Fruit fly (Drosophila melanogaster) whole organism, embryonic: ENCODE results near the gene CG15473.

Source experiments
- ATbp ChIP-seq: fragments of 200-800 bp; sonication (Bioruptor generic); optimal IDR thresholded peaks from 2 replicates; lab custom pipeline; 2017; ENCODE audit warnings: missing biosample characterization, mild to moderate bottlenecking, missing genetic modification characterization, missing genetic modification reagents
- Atf6 ChIP-seq: fragments of 200-800 bp; sonication (Bioruptor generic); IDR thresholded peaks from 2 replicates; pipeline ENCODE4 v1.3.6; 2022; ENCODE audit warnings: missing biosample characterization, missing genetic modification characterization
- BtbVII ChIP-seq: fragments of 200-800 bp; sonication (Bioruptor generic); optimal IDR thresholded peaks from 3 replicates; lab custom pipeline; 2017; ENCODE audit warnings: missing biosample characterization, mild to moderate bottlenecking, missing genetic modification characterization
- CG11504 ChIP-seq: fragments of 200-800 bp; sonication (Bioruptor generic); optimal IDR thresholded peaks from 3 replicates; lab custom pipeline; 2019; ENCODE audit warnings: missing biosample characterization, mild to moderate bottlenecking, missing genetic modification characterization, moderate library complexity
- CG11696 ChIP-seq: fragments of 200-800 bp; sonication (Bioruptor generic); IDR thresholded peaks from 2 replicates; pipeline ENCODE4 v1.3.6; 2022; ENCODE audit warnings: missing biosample characterization, missing genetic modification characterization
- CG14441 ChIP-seq: fragments of 200-800 bp; sonication (Bioruptor generic); IDR thresholded peaks from 2 replicates; pipeline ENCODE4 v1.3.6; 2022; ENCODE audit warnings: missing biosample characterization, missing genetic modification characterization
- CG16815 ChIP-seq: fragments of 200-800 bp; sonication (Bioruptor generic); optimal IDR thresholded peaks from 3 replicates; lab custom pipeline; 2017; ENCODE audit warnings: missing biosample characterization, mild to moderate bottlenecking, missing genetic modification characterization
- CG17361 ChIP-seq: fragments of 200-800 bp; sonication (Bioruptor generic); IDR thresholded peaks from 3 replicates; pipeline ENCODE4 v1.3.6; 2022; ENCODE audit warnings: missing biosample characterization, missing genetic modification characterization
- CG32772 ChIP-seq: fragments of 200-800 bp; sonication (Bioruptor generic); IDR thresholded peaks from 2 replicates; pipeline ENCODE4 v1.3.6; 2022; ENCODE audit warnings: missing biosample characterization, missing genetic modification characterization
- CG34376 ChIP-seq: fragments of 200-800 bp; sonication (Bioruptor generic); optimal IDR thresholded peaks from 2 replicates; lab custom pipeline; 2018; ENCODE audit warnings: missing biosample characterization, mild to moderate bottlenecking, missing genetic modification characterization
- CG7372 ChIP-seq: fragments of 200-800 bp; sonication (Bioruptor generic); IDR thresholded peaks from 2 replicates; pipeline ENCODE4 v1.3.6; 2022; ENCODE audit warnings: missing biosample characterization, missing genetic modification characterization
- CG7839 ChIP-seq: fragments of 200-800 bp; sonication (Bioruptor generic); optimal IDR thresholded peaks from 3 replicates; lab custom pipeline; 2018; ENCODE audit warnings: missing biosample characterization, mild to moderate bottlenecking, missing genetic modification characterization, moderate library complexity
- CG8281 ChIP-seq: fragments of 200-800 bp; sonication (Bioruptor generic); optimal IDR thresholded peaks from 2 replicates; lab custom pipeline; 2018; ENCODE audit warnings: missing biosample characterization, mild to moderate bottlenecking, missing genetic modification characterization, moderate library complexity
- CG9437 ChIP-seq: fragments of 200-800 bp; sonication (Bioruptor generic); optimal IDR thresholded peaks from 2 replicates; lab custom pipeline; 2018; ENCODE audit warnings: missing biosample characterization, mild to moderate bottlenecking, missing genetic modification characterization
- Dek ChIP-seq: fragments of 200-800 bp; sonication (Bioruptor generic); optimal IDR thresholded peaks from 3 replicates; lab custom pipeline; 2019; ENCODE audit warnings: missing biosample characterization, mild to moderate bottlenecking, missing genetic modification characterization, moderate library complexity
- Doc3 ChIP-seq: fragments of 200-800 bp; sonication (Bioruptor generic); IDR thresholded peaks from 3 replicates; pipeline ENCODE4 v1.3.6; 2022; ENCODE audit warnings: missing biosample characterization, missing genetic modification characterization; ENCODE audit not compliant: partially characterized antibody
- Drgx ChIP-seq: fragments of 200-800 bp; sonication (Bioruptor generic); IDR thresholded peaks from 2 replicates; pipeline ENCODE4 v1.3.6; 2022; ENCODE audit warnings: missing biosample characterization, missing genetic modification characterization
- ERR ChIP-seq: fragments of 200-800 bp; sonication (Bioruptor generic); optimal IDR thresholded peaks from 2 replicates; lab custom pipeline; 2016; ENCODE audit warnings: missing biosample characterization, missing genetic modification characterization
- Lim3 ChIP-seq: fragments of 200-800 bp; sonication (Bioruptor generic); IDR thresholded peaks from 2 replicates; pipeline ENCODE4 v1.3.6; 2022; ENCODE audit warnings: missing biosample characterization, missing genetic modification characterization
- Meics ChIP-seq: fragments of 200-800 bp; sonication (Bioruptor generic); optimal IDR thresholded peaks from 2 replicates; lab custom pipeline; 2017; ENCODE audit warnings: missing biosample characterization, mild to moderate bottlenecking, missing genetic modification characterization
- Myb ChIP-seq: fragments of 200-800 bp; sonication (Bioruptor generic); optimal IDR thresholded peaks from 2 replicates; lab custom pipeline; 2016; ENCODE audit warnings: missing biosample characterization, missing genetic modification characterization
- Nf-YB ChIP-seq: fragments of 200-800 bp; sonication (Bioruptor generic); optimal IDR thresholded peaks from 3 replicates; lab custom pipeline; 2019; ENCODE audit warnings: missing biosample characterization, mild to moderate bottlenecking, missing genetic modification characterization, moderate library complexity
- Ptx1 ChIP-seq: fragments of 200-800 bp; sonication (Bioruptor generic); IDR thresholded peaks from 2 replicates; pipeline ENCODE4 v1.3.6; 2022; ENCODE audit warnings: missing biosample characterization, missing genetic modification characterization
- Sox102F ChIP-seq: fragments of 200-800 bp; sonication (Bioruptor generic); optimal IDR thresholded peaks from 2 replicates; lab custom pipeline; 2018; ENCODE audit warnings: missing biosample characterization, mild to moderate bottlenecking, missing genetic modification characterization, moderate library complexity
- Xrp1 ChIP-seq: fragments of 200-800 bp; sonication (Bioruptor generic); IDR thresholded peaks from 2 replicates; pipeline ENCODE4 v1.3.6; 2022; ENCODE audit warnings: missing biosample characterization, missing genetic modification characterization
- YL-1 ChIP-seq: fragments of 200-800 bp; sonication (Bioruptor generic); optimal IDR thresholded peaks from 3 replicates; lab custom pipeline; 2017; ENCODE audit warnings: missing biosample characterization, mild to moderate bottlenecking, missing genetic modification characterization
- cg ChIP-seq: fragments of 200-800 bp; sonication (Bioruptor generic); optimal IDR thresholded peaks from 3 replicates; lab custom pipeline; 2019; ENCODE audit warnings: missing biosample characterization, mild to moderate bottlenecking, missing genetic modification characterization, moderate library complexity
- croc ChIP-seq: fragments of 200-800 bp; sonication (Bioruptor generic); conservative IDR thresholded peaks from 3 replicates; pipeline ENCODE4 v1.3.6; 2022; ENCODE audit warnings: missing biosample characterization, missing genetic modification characterization
- crol ChIP-seq: fragments of 200-800 bp; sonication (Bioruptor generic); IDR thresholded peaks from 2 replicates; pipeline ENCODE4 v1.3.6; 2022; ENCODE audit warnings: missing biosample characterization, missing genetic modification characterization
- dan ChIP-seq: fragments of 200-800 bp; sonication (Bioruptor generic); IDR thresholded peaks from 2 replicates; pipeline ENCODE4 v1.3.6; 2022; ENCODE audit warnings: missing biosample characterization, missing genetic modification characterization
- dmrt99B ChIP-seq: fragments of 200-800 bp; sonication (Bioruptor generic); optimal IDR thresholded peaks from 2 replicates; lab custom pipeline; 2018; ENCODE audit warnings: missing biosample characterization, mild to moderate bottlenecking, missing genetic modification characterization, moderate library complexity
- esg ChIP-seq: fragments of 200-800 bp; sonication (Bioruptor generic); conservative IDR thresholded peaks from 2 replicates; pipeline ENCODE4 v1.3.6; 2022; ENCODE audit warnings: missing biosample characterization, missing genetic modification characterization
- fd64A ChIP-seq: fragments of 200-800 bp; sonication (Bioruptor generic); optimal IDR thresholded peaks from 3 replicates; lab custom pipeline; 2018; ENCODE audit warnings: missing biosample characterization, mild to moderate bottlenecking, missing genetic modification characterization
- gem ChIP-seq: fragments of 200-800 bp; sonication (Bioruptor generic); optimal IDR thresholded peaks from 2 replicates; lab custom pipeline; 2019; ENCODE audit warnings: missing biosample characterization, mild to moderate bottlenecking, missing genetic modification characterization, moderate library complexity
- grau ChIP-seq: fragments of 200-800 bp; optimal IDR thresholded peaks from 3 replicates; lab custom pipeline; 2019; ENCODE audit warnings: missing biosample characterization, mild to moderate bottlenecking, missing genetic modification characterization, moderate library complexity
- inv ChIP-seq: fragments of 200-800 bp; sonication (Bioruptor generic); IDR thresholded peaks from 2 replicates; pipeline ENCODE4 v1.3.6; 2022; ENCODE audit warnings: missing biosample characterization, missing genetic modification characterization; ENCODE audit not compliant: partially characterized antibody
- lbe ChIP-seq: fragments of 200-800 bp; sonication (Bioruptor generic); optimal IDR thresholded peaks from 2 replicates; lab custom pipeline; 2016; ENCODE audit warnings: missing biosample characterization, mild to moderate bottlenecking, missing genetic modification characterization
- nerfin-2 ChIP-seq: fragments of 200-800 bp; sonication (Bioruptor generic); IDR thresholded peaks from 2 replicates; pipeline ENCODE4 v1.3.6; 2022; ENCODE audit warnings: missing biosample characterization, missing genetic modification characterization; ENCODE audit not compliant: partially characterized antibody
- nom ChIP-seq: fragments of 200-800 bp; sonication (Bioruptor generic); optimal IDR thresholded peaks from 2 replicates; lab custom pipeline; 2017; ENCODE audit warnings: missing biosample characterization, missing genetic modification characterization, mild to moderate bottlenecking, moderate library complexity, missing genetic modification reagents
- scrt ChIP-seq: fragments of 200-800 bp; sonication (Bioruptor generic); optimal IDR thresholded peaks from 2 replicates; lab custom pipeline; 2018; ENCODE audit warnings: missing biosample characterization, mild to moderate bottlenecking, missing genetic modification characterization, moderate library complexity
- slbo ChIP-seq: fragments of 200-800 bp; sonication (Bioruptor generic); IDR thresholded peaks from 2 replicates; pipeline ENCODE4 v1.3.6; 2022; ENCODE audit warnings: missing biosample characterization, missing genetic modification characterization
- tgo ChIP-seq: fragments of 200-800 bp; sonication (Bioruptor generic); IDR thresholded peaks from 3 replicates; pipeline ENCODE4 v1.3.6; 2022; ENCODE audit warnings: missing biosample characterization, missing genetic modification characterization
- tio ChIP-seq: fragments of 200-800 bp; sonication (Bioruptor generic); optimal IDR thresholded peaks from 2 replicates; lab custom pipeline; 2017; ENCODE audit warnings: missing biosample characterization, missing genetic modification characterization, inconsistent platforms
- tll ChIP-seq, 2 experiments: fragments of 200-800 bp in 1 of 2; fragments of >200 bp in 1 of 2; sonication (Bioruptor generic) in 1 of 2; optimal IDR thresholded peaks; 2 replicates each; lab custom pipeline; 2017 to 2019; ENCODE audit warnings: missing biosample characterization in 2 of 2, missing genetic modification characterization in 2 of 2, mild to moderate bottlenecking in 1 of 2, moderate library complexity in 1 of 2
- trh ChIP-seq: fragments of 200-800 bp; sonication (Bioruptor generic); optimal IDR thresholded peaks from 2 replicates; lab custom pipeline; 2016; ENCODE audit warnings: missing biosample characterization, missing genetic modification characterization

The CG15473 gene

dm6 chrX:4616865-4617669 is 37.2 kb downstream of the CG15473 start, which contains the start of gene peb (continued):
- TF ChIP-seq grau: peak; percentile 91
- TF ChIP-seq YL-1 (GFP tag; lab: Kevin White, UChicago): no peak
- peak; percentile 6 for TF ChIP-seq ERR
- no peak for TF ChIP-seq inv
- no peak for TF ChIP-seq CG34376 (GFP tag; lab: Kevin White, UChicago)
- TF ChIP-seq CG17361 (GFP tag; lab: Robert Waterston, UW): peak; percentile 83; the same call in 2 of the 3 replicates
- TF ChIP-seq trh (GFP tag; lab: Kevin White, UChicago): no peak
- TF ChIP-seq Meics (GFP tag; lab: Kevin White, UChicago): no peak
- TF ChIP-seq Nf-YB: peak; percentile 95
- no peak for TF ChIP-seq CG8281 (tag; lab: Kevin White, UChicago)
- TF ChIP-seq tll (GFP tag; optimal IDR thresholded peaks at IDR 0.05; lab: Kevin White, UChicago): peak; percentile 21 to 63

dm6 chrX:4615684-4616292 is 38.5 kb downstream of the CG15473 start:
- peak; percentile 10 for TF ChIP-seq CG7839 (tag; lab: Kevin White, UChicago)
- peak; percentile 26 for TF ChIP-seq lbe (GFP tag; lab: Kevin White, UChicago)
- TF ChIP-seq Atf6: no peak
- no peak for TF ChIP-seq BtbVII
- peak; percentile 3 for TF ChIP-seq dmrt99B
- no peak for TF ChIP-seq scrt
- TF ChIP-seq Doc3 (GFP tag; lab: Robert Waterston, UW): no peak
- TF ChIP-seq cg (GFP tag; lab: Kevin White, UChicago): peak; percentile 2
- TF ChIP-seq CG16815 (GFP tag; lab: Kevin White, UChicago): no peak
- TF ChIP-seq Xrp1 (GFP tag; lab: Robert Waterston, UW): peak; percentile 23; the same call in 1 of the 2 replicates
- TF ChIP-seq Drgx (GFP tag; lab: Robert Waterston, UW): 0 out of 2 replicates have a peak, but pooled peaks have one; percentile 28
- peak; percentile 1 for TF ChIP-seq Sox102F (GFP tag; lab: Kevin White, UChicago)
- 0 out of 2 replicates have a peak, but pooled peaks have one; percentile 43 for TF ChIP-seq CG14441 (GFP tag; lab: Robert Waterston, UW)
- TF ChIP-seq gem (tag; lab: Kevin White, UChicago): peak; percentile 31
- TF ChIP-seq CG11504 (tag; lab: Kevin White, UChicago): peak; percentile 31
- TF ChIP-seq CG32772 (GFP tag; lab: Robert Waterston, UW): 0 out of 2 replicates have a peak, but pooled peaks have one; percentile 20
- peak; percentile 26; the same call in 1 of the 3 replicates for TF ChIP-seq tgo (GFP tag; lab: Robert Waterston, UW)

- TF ChIP-seq gem (tag; lab: Kevin White, UChicago) (peak; percentile 0), CG11696 (GFP tag; lab: Robert Waterston, UW) (no peak), crol (GFP tag; lab: Robert Waterston, UW) (peak; percentile 52), BtbVII (no peak), nom (no peak), Dek (no peak), CG9437 (GFP tag; lab: Kevin White, UChicago) (no peak), Ptx1 (peak; percentile 38; the same call in 1 of the 2 replicates), esg (GFP tag; lab: Robert Waterston, UW) (0 out of 2 replicates have a peak, but pooled peaks have one; percentile 6), croc (GFP tag; lab: Robert Waterston, UW) (no peak), CG7372 (GFP tag; lab: Robert Waterston, UW) (no peak), dan (GFP tag; lab: Robert Waterston, UW) (no peak), nerfin-2 (GFP tag; lab: Robert Waterston, UW) (no peak), Lim3 (GFP tag; lab: Robert Waterston, UW) (no peak), slbo (GFP tag; lab: Robert Waterston, UW) (0 out of 2 replicates have a peak, but pooled peaks have one; percentile 11), Myb (GFP tag; lab: Kevin White, UChicago) (no peak), fd64A (GFP tag; lab: Kevin White, UChicago) (no peak), tio (GFP tag; lab: Kevin White, UChicago) (no peak), ATbp (no peak)
Observed at dm6 chrX:4614945-4615344, 39.4 kb downstream of the CG15473 start.
